Worm (Caenorhabditis elegans) whole organism, L4 larva: ENCODE data around the gene sri-20.
A peak's percentile ranks its signal among the peaks of the same experiment; 100 is the strongest.

Source experiments
- D1046.2 ChIP-seq: fragments of 200-800 bp; sonication (Bioruptor generic); IDR thresholded peaks from 2 replicates; pipeline ENCODE4 v1.3.6; 2022; ENCODE audit warnings: missing genetic modification characterization, missing compliant biosample characterization
- F44E2.7 ChIP-seq: fragments of 200-800 bp; sonication (Bioruptor generic); IDR thresholded peaks from 2 replicates; pipeline ENCODE4 v2.1.2; 2022; ENCODE audit warnings: missing genetic modification characterization, missing compliant biosample characterization
- R02D3.7 ChIP-seq: fragments of 150-350 bp; sonication (generic microtip); optimal IDR thresholded peaks from 3 replicates; lab custom pipeline; 2014; ENCODE audit warnings: missing biosample characterization, missing genetic modification characterization
- T20F7.1 ChIP-seq: fragments of 200-800 bp; sonication (Bioruptor generic); optimal IDR thresholded peaks from 2 replicates; lab custom pipeline; 2018; ENCODE audit warnings: mild to moderate bottlenecking, missing genetic modification characterization, missing compliant biosample characterization
- Y105C5A.15 ChIP-seq: fragments of 200-800 bp; sonication (Bioruptor generic); IDR thresholded peaks from 2 replicates; pipeline ENCODE4 v1.3.6; 2022; ENCODE audit warnings: missing genetic modification characterization, missing compliant biosample characterization
- Y48G9A.11 ChIP-seq: fragments of 200-800 bp; sonication (Bioruptor generic); IDR thresholded peaks from 2 replicates; pipeline ENCODE4 v1.3.6; 2022; ENCODE audit warnings: missing genetic modification reagents, missing genetic modification characterization, missing compliant biosample characterization
- Y5F2A.4 ChIP-seq: fragments of 200-800 bp; sonication (Bioruptor generic); optimal IDR thresholded peaks from 2 replicates; lab custom pipeline; 2018; ENCODE audit warnings: mild to moderate bottlenecking, missing genetic modification characterization, missing compliant biosample characterization
- Y75B8A.6 ChIP-seq: fragments of 200-800 bp; sonication (Bioruptor generic); IDR thresholded peaks from 2 replicates; pipeline ENCODE4 v1.3.6; 2022; ENCODE audit warnings: missing genetic modification reagents, missing genetic modification characterization, missing compliant biosample characterization
- aly-2 ChIP-seq: sonication (generic microtip); optimal IDR thresholded peaks from 2 replicates; lab custom pipeline; 2018; ENCODE audit warnings: missing biosample characterization, missing genetic modification characterization
- arid-1 ChIP-seq: fragments of 200-800 bp; sonication (Bioruptor generic); conservative IDR thresholded peaks from 2 replicates; pipeline ENCODE4 v1.3.6; 2022; ENCODE audit warnings: missing genetic modification reagents, missing genetic modification characterization, missing compliant biosample characterization
- attf-4 ChIP-seq: sonication (generic microtip); optimal IDR thresholded peaks from 3 replicates; lab custom pipeline; 2017; ENCODE audit warnings: missing biosample characterization, missing genetic modification characterization
- ceh-28 ChIP-seq: fragments of 150-350 bp; optimal IDR thresholded peaks from 2 replicates; lab custom pipeline; 2014; ENCODE audit warnings: missing biosample characterization, missing genetic modification reagents, missing genetic modification characterization
- ceh-32 ChIP-seq: sonication (generic microtip); optimal IDR thresholded peaks from 2 replicates; lab custom pipeline; 2016; ENCODE audit warnings: mild to moderate bottlenecking, missing genetic modification characterization, missing compliant biosample characterization; ENCODE audit not compliant: poor library complexity
- ceh-44 ChIP-seq: fragments of 200-800 bp; sonication (Bioruptor generic); IDR thresholded peaks from 2 replicates; pipeline ENCODE4 v1.3.6; 2022; ENCODE audit warnings: missing genetic modification reagents, missing genetic modification characterization, missing compliant biosample characterization
- ceh-62 ChIP-seq: sonication (generic microtip); optimal IDR thresholded peaks from 2 replicates; lab custom pipeline; 2017; ENCODE audit warnings: missing biosample characterization, missing genetic modification characterization
- ceh-82 ChIP-seq: sonication (generic microtip); optimal IDR thresholded peaks from 2 replicates; lab custom pipeline; 2017; ENCODE audit warnings: missing biosample characterization, missing genetic modification characterization
- ces-1 ChIP-seq: fragments of 150-350 bp; sonication (generic microtip); optimal IDR thresholded peaks from 4 replicates; lab custom pipeline; 2014; ENCODE audit warnings: missing biosample characterization, missing genetic modification reagents, missing genetic modification characterization
- cey-2 ChIP-seq: sonication (generic microtip); optimal IDR thresholded peaks from 3 replicates; lab custom pipeline; 2017; ENCODE audit warnings: missing genetic modification characterization, mild to moderate bottlenecking, missing compliant biosample characterization, antibody characterized with exemption, borderline replicate concordance; ENCODE audit not compliant: insufficient read depth
- ctbp-1 ChIP-seq: fragments of 200-800 bp; sonication (Bioruptor generic); IDR thresholded peaks from 2 replicates; pipeline ENCODE4 v1.3.6; 2022; ENCODE audit warnings: missing genetic modification reagents, missing genetic modification characterization, missing compliant biosample characterization
- dmd-8 ChIP-seq: fragments of 200-800 bp; sonication (Bioruptor generic); IDR thresholded peaks from 2 replicates; pipeline ENCODE4 v1.3.6; 2022; ENCODE audit warnings: missing genetic modification characterization, missing compliant biosample characterization
- dpl-1 ChIP-seq: fragments of 150-350 bp; optimal IDR thresholded peaks from 2 replicates; lab custom pipeline; 2014; ENCODE audit warnings: missing biosample characterization, missing genetic modification reagents, missing genetic modification characterization
- egl-27 ChIP-seq: sonication (generic microtip); optimal IDR thresholded peaks from 3 replicates; lab custom pipeline; 2017; ENCODE audit warnings: missing biosample characterization, missing genetic modification reagents, missing genetic modification characterization
- fkh-10 ChIP-seq: fragments of 150-350 bp; optimal IDR thresholded peaks from 2 replicates; lab custom pipeline; 2014; ENCODE audit warnings: missing biosample characterization, missing genetic modification reagents, missing genetic modification characterization
- hlh-11 ChIP-seq: fragments of 200-800 bp; sonication (Bioruptor generic); optimal IDR thresholded peaks from 2 replicates; lab custom pipeline; 2018; ENCODE audit warnings: mild to moderate bottlenecking, missing genetic modification characterization, missing compliant biosample characterization
- hmg-1.1 ChIP-seq: fragments of 200-800 bp; sonication (Bioruptor generic); IDR thresholded peaks from 2 replicates; pipeline ENCODE4 v1.3.6; 2022; ENCODE audit warnings: missing genetic modification reagents, missing genetic modification characterization, missing compliant biosample characterization
- lin-1 ChIP-seq: fragments of 200-800 bp; sonication (Bioruptor generic); IDR thresholded peaks from 2 replicates; pipeline ENCODE4 v1.3.6; 2022; ENCODE audit warnings: missing genetic modification reagents, missing genetic modification characterization, missing compliant biosample characterization
- lin-15B ChIP-seq: fragments of 150-350 bp; sonication (generic microtip); optimal IDR thresholded peaks from 3 replicates; lab custom pipeline; 2014; ENCODE audit warnings: missing biosample characterization, missing genetic modification characterization
- lin-38 ChIP-seq: fragments of 200-800 bp; sonication (Bioruptor generic); IDR thresholded peaks from 2 replicates; pipeline ENCODE4 v1.3.6; 2022; ENCODE audit warnings: missing genetic modification reagents, missing genetic modification characterization, missing compliant biosample characterization
- madf-5 ChIP-seq, 2 experiments: fragments of 200-800 bp; sonication (Bioruptor generic); IDR thresholded peaks; 2 replicates each; pipeline ENCODE4 v1.3.6; 2022; ENCODE audit warnings: missing compliant biosample characterization in 2 of 2, missing genetic modification characterization in 2 of 2
- mdt-29 ChIP-seq: fragments of 200-800 bp; sonication (Bioruptor generic); IDR thresholded peaks from 2 replicates; pipeline ENCODE4 v1.3.6; 2022; ENCODE audit warnings: missing genetic modification reagents, missing genetic modification characterization, missing compliant biosample characterization
- mes-2 ChIP-seq: sonication (generic microtip); optimal IDR thresholded peaks from 2 replicates; lab custom pipeline; 2016; ENCODE audit warnings: missing genotype, mild to moderate bottlenecking, missing genetic modification characterization, missing compliant biosample characterization; ENCODE audit not compliant: poor library complexity, severe bottlenecking
- nhr-10 ChIP-seq: fragments of 150-350 bp; optimal IDR thresholded peaks from 2 replicates; lab custom pipeline; 2014; ENCODE audit warnings: missing biosample characterization, missing genetic modification characterization
- nhr-102 ChIP-seq: sonication (generic microtip); optimal IDR thresholded peaks from 2 replicates; lab custom pipeline; 2016; ENCODE audit warnings: mild to moderate bottlenecking, missing genetic modification characterization, moderate library complexity, missing compliant biosample characterization
- nhr-11 ChIP-seq: fragments of 150-350 bp; optimal IDR thresholded peaks from 2 replicates; lab custom pipeline; 2014; ENCODE audit warnings: missing biosample characterization, missing genetic modification characterization
- nhr-237 ChIP-seq: sonication (generic microtip); optimal IDR thresholded peaks from 2 replicates; lab custom pipeline; 2017; ENCODE audit warnings: missing biosample characterization, missing genetic modification characterization
- nhr-41 ChIP-seq: fragments of 200-800 bp; sonication (Bioruptor generic); IDR thresholded peaks from 2 replicates; pipeline ENCODE4 v1.3.6; 2022; ENCODE audit warnings: missing genetic modification reagents, missing genetic modification characterization, missing compliant biosample characterization
- nhr-48 ChIP-seq: sonication (generic microtip); optimal IDR thresholded peaks from 2 replicates; lab custom pipeline; 2016; ENCODE audit warnings: mild to moderate bottlenecking, missing genetic modification characterization, missing compliant biosample characterization
- nhr-77 ChIP-seq: fragments of 150-350 bp; optimal IDR thresholded peaks from 2 replicates; lab custom pipeline; 2014; ENCODE audit warnings: missing biosample characterization, missing genetic modification characterization
- php-3 ChIP-seq: fragments of 200-800 bp; sonication (Bioruptor generic); IDR thresholded peaks from 2 replicates; pipeline ENCODE4 v1.3.6; 2022; ENCODE audit warnings: missing genetic modification reagents, missing genetic modification characterization, missing compliant biosample characterization
- saeg-2 ChIP-seq: fragments of 200-800 bp; sonication (Bioruptor generic); IDR thresholded peaks from 2 replicates; pipeline ENCODE4 v1.3.6; 2022; ENCODE audit warnings: missing genetic modification reagents, missing genetic modification characterization, missing compliant biosample characterization
- skn-1 ChIP-seq: fragments of 150-350 bp; optimal IDR thresholded peaks from 2 replicates; lab custom pipeline; 2014; ENCODE audit warnings: missing biosample characterization, missing genetic modification characterization
- spr-1 ChIP-seq: sonication (generic microtip); optimal IDR thresholded peaks from 2 replicates; lab custom pipeline; 2016; ENCODE audit warnings: mild to moderate bottlenecking, missing genetic modification characterization, missing compliant biosample characterization
- spr-3 ChIP-seq: fragments of 200-800 bp; sonication (Bioruptor generic); optimal IDR thresholded peaks from 2 replicates; lab custom pipeline; 2018; ENCODE audit warnings: mild to moderate bottlenecking, missing genetic modification characterization, missing compliant biosample characterization
- tag-97 ChIP-seq: fragments of 200-800 bp; sonication (Bioruptor generic); IDR thresholded peaks from 2 replicates; pipeline ENCODE4 v1.3.6; 2022; ENCODE audit warnings: missing genetic modification characterization, missing compliant biosample characterization
- unc-130 ChIP-seq: sonication (generic microtip); optimal IDR thresholded peaks from 2 replicates; lab custom pipeline; 2016; ENCODE audit warnings: missing genetic modification reagents, missing genetic modification characterization, missing compliant biosample characterization
- unc-39 ChIP-seq: sonication (generic microtip); optimal IDR thresholded peaks from 2 replicates; lab custom pipeline; 2017; ENCODE audit warnings: missing biosample characterization, missing genetic modification characterization
- unc-62 ChIP-seq, 3 experiments: fragments of 150-350 bp in 1 of 3; sonication (generic microtip); optimal IDR thresholded peaks in 2 of 3; peaks in 1 of 3; 1 replicate in 1 of 3; 2 replicates in 2 of 3; lab custom pipeline; 2014 to 2017; ENCODE audit warnings: missing biosample characterization in 3 of 3, missing genetic modification characterization in 3 of 3, missing genetic modification reagents in 3 of 3, missing genotype in 1 of 3
- vab-7 ChIP-seq: fragments of 200-800 bp; sonication (Bioruptor generic); IDR thresholded peaks from 2 replicates; pipeline ENCODE4 v1.3.6; 2022; ENCODE audit warnings: missing genetic modification reagents, missing genetic modification characterization, missing compliant biosample characterization
- zfp-3 ChIP-seq: fragments of 200-800 bp; sonication (Bioruptor generic); conservative IDR thresholded peaks from 2 replicates; pipeline ENCODE4 v1.3.6; 2022; ENCODE audit warnings: missing genetic modification reagents, missing genetic modification characterization, missing compliant biosample characterization
- zip-11 ChIP-seq: fragments of 200-800 bp; sonication (Bioruptor generic); IDR thresholded peaks from 2 replicates; pipeline ENCODE4 v1.3.6; 2022; ENCODE audit warnings: missing genetic modification characterization, missing compliant biosample characterization
- zip-2 ChIP-seq: fragments of 150-350 bp; optimal IDR thresholded peaks from 2 replicates; lab custom pipeline; 2014; ENCODE audit warnings: missing biosample characterization, missing genetic modification characterization
- ztf-7 ChIP-seq: fragments of 150-350 bp; optimal IDR thresholded peaks from 2 replicates; lab custom pipeline; 2014; ENCODE audit warnings: missing biosample characterization, missing genetic modification characterization

Gene sri-20

DNA sequence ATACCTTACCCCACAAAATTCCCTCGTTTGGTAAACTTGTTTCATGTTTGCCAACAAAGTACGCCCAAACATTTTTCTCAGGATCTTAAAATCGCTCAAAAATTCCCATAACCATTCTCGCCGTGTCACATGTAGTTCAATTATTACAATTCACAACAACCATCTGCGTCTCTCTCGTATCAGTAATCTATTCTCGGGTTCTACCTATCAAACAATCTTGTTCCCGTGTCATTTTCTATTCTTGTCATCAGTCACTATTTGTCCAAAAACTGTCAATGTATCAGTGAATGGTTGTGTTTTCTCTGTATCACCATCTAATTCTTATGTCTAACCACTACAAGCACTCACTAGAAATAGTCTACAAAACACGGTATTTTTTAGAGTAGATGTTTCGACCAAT lies 2.8 kb downstream of the sri-20 start (continued):
- TF ChIP-seq mes-2 (tag; lab: Kevin White, UChicago) (no peak), lin-15B (tag; lab: Kevin White, UChicago) (no peak), ztf-7 (no peak), fkh-10 (GFP tag; lab: Kevin White, UChicago) (no peak), R02D3.7 (tag; lab: Kevin White, UChicago) (no peak), Y105C5A.15 (GFP tag; lab: Robert Waterston, UW) (no peak), unc-62 (GFP tag; optimal IDR thresholded peaks at IDR 0.05 in 1 of 2; lab: Kevin White, UChicago) (peak in 1 of 2 experiments; percentile 42), unc-62 (tag; optimal IDR thresholded peaks at IDR 0.05; lab: Kevin White, UChicago) (no peak), zip-11 (GFP tag; lab: Robert Waterston, UW) (no peak), nhr-77 (tag; lab: Kevin White, UChicago) (peak; percentile 65), spr-1 (tag; lab: Kevin White, UChicago) (no peak), F44E2.7 (GFP tag; lab: Robert Waterston, UW) (no peak), egl-27 (tag; lab: Kevin White, UChicago) (no peak), hlh-11 (tag; lab: Kevin White, UChicago) (peak; percentile 86), ceh-44 (GFP tag; lab: Robert Waterston, UW) (no peak), D1046.2 (no peak), ctbp-1 (GFP tag; lab: Robert Waterston, UW) (no peak), mdt-29 (no peak), tag-97 (no peak), attf-4 (tag; lab: Kevin White, UChicago) (no peak), ces-1 (GFP tag; lab: Kevin White, UChicago) (no peak), ceh-62 (tag; lab: Kevin White, UChicago) (no peak), ceh-82 (tag; lab: Kevin White, UChicago) (no peak), nhr-11 (tag; lab: Kevin White, UChicago) (no peak), aly-2 (tag; lab: Kevin White, UChicago) (no peak), php-3 (GFP tag; lab: Robert Waterston, UW) (0 out of 2 replicates have a peak, but pooled peaks have one; percentile 33), hmg-1.1 (GFP tag; lab: Robert Waterston, UW) (no peak), vab-7 (GFP tag; lab: Robert Waterston, UW) (no peak), nhr-102 (tag; lab: Kevin White, UChicago) (no peak), unc-130 (GFP tag; lab: Kevin White, UChicago) (no peak), lin-38 (GFP tag; lab: Robert Waterston, UW) (no peak), Y75B8A.6 (no peak), dmd-8 (GFP tag; lab: Robert Waterston, UW) (no peak), lin-1 (GFP tag; lab: Robert Waterston, UW) (no peak), cey-2 (tag; lab: Kevin White, UChicago) (peak; percentile 59), nhr-10 (peak; percentile 18), Y5F2A.4 (GFP tag; lab: Kevin White, UChicago) (no peak), saeg-2 (no peak), nhr-41 (no peak), unc-39 (tag; lab: Kevin White, UChicago) (no peak), dpl-1 (GFP tag; lab: Kevin White, UChicago) (no peak), zfp-3 (0 out of 2 replicates have a peak, but pooled peaks have one; percentile 29), ceh-32 (no peak), madf-5 (GFP tag; IDR thresholded peaks at IDR 0.05; lab: Robert Waterston, UW) (no peak), skn-1 (tag; lab: Kevin White, UChicago) (no peak), nhr-48 (tag; lab: Kevin White, UChicago) (peak; percentile 67), ceh-28 (tag; lab: Kevin White, UChicago) (no peak), T20F7.1 (GFP tag; lab: Kevin White, UChicago) (peak; percentile 56), spr-3 (GFP tag; lab: Kevin White, UChicago) (no peak), nhr-237 (no peak), zip-2 (tag; lab: Kevin White, UChicago) (no peak), Y48G9A.11 (GFP tag; lab: Robert Waterston, UW) (no peak), arid-1 (no peak)
